Worm (Caenorhabditis elegans): ENCODE results near the gene Y116A8C.33.

ce11 chrIV:17078649-17079048, 33.3 kb upstream of the Y116A8C.33 start, which contains the start of gene Y116A8C.25:
- TF ChIP-seq ref-1 (GFP tag; conservative IDR thresholded peaks at IDR 0.05) (no peak), T22C8.4 (GFP tag; IDR thresholded peaks at IDR 0.05) (no peak)

Measured in whole organism, midembryonic.